Fruit fly (Drosophila melanogaster): ENCODE data around the gene Cyp4s3.

The Cyp4s3 gene

DNA sequence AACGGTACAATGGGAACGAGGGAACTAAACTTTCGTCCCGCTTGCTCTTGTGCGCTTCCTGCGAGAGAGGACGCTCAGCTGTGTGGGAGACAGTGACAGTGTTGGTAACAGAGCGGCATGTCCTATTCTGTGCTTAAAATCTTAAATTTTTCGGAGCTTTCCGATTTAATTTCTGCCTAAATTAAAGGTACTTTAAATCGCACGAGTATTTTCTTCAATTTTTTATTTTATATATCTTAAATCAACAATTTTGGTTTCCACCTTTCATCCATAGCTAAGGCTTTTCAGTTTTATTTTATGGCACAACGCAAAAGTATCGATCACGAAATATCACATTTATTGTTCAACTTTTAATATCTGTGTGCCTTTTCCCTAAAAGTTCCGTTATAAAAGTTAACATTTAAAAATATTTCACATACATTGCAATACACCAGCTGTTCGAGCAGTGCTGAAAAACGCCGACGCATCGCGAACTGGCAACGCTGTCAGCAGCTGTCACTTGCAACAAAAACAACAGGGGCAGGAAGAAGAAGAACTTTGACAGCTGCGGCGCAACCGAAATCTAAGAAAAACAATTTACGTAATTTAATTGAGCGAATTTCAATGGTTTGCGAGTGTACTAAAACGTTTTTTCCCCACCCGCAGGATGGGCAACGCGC lies 52.8 kb downstream of the Cyp4s3 start, which contains the start of the genes hiw and ND-B18 (continued):
- TF ChIP-seq Elba2 (GFP tag; optimal IDR thresholded peaks at IDR 0.05) (no peak), nmo (GFP tag; optimal IDR thresholded peaks at IDR 0.05) (peak; percentile 35), Ptx1 (GFP tag; IDR thresholded peaks at IDR 0.05) (no peak), cato (GFP tag; optimal IDR thresholded peaks at IDR 0.05; ENCODE audit: borderline replicate concordance) (no peak), E2f1 (GFP tag; IDR thresholded peaks at IDR 0.05) (no peak), CG4328 (GFP tag; optimal IDR thresholded peaks at IDR 0.05) (no peak), cas (GFP tag; IDR thresholded peaks at IDR 0.05) (no peak), Doc2 (GFP tag; IDR thresholded peaks at IDR 0.05) (no peak), z (GFP tag; IDR thresholded peaks at IDR 0.05) (no peak), dan (GFP tag; IDR thresholded peaks at IDR 0.05) (no peak), CG13424 (tag; optimal IDR thresholded peaks at IDR 0.05) (peak; percentile 4), gt (GFP tag; IDR thresholded peaks at IDR 0.05) (no peak), CG8765 (GFP tag; IDR thresholded peaks at IDR 0.05) (no peak), CG1233 (GFP tag; optimal IDR thresholded peaks at IDR 0.05) (no peak), CG2875 (GFP tag; optimal IDR thresholded peaks at IDR 0.05) (no peak), Ada2b (GFP tag; IDR thresholded peaks at IDR 0.05) (no peak), B-H2 (GFP tag; optimal IDR thresholded peaks at IDR 0.05) (peak; percentile 43), gce (GFP tag; IDR thresholded peaks at IDR 0.05) (no peak), CG1603 (tag; optimal IDR thresholded peaks at IDR 0.05) (peak; percentile 70), H15 (GFP tag; IDR thresholded peaks at IDR 0.05) (no peak), salm (tag; optimal IDR thresholded peaks at IDR 0.05) (no peak), CG6791 (GFP tag; IDR thresholded peaks at IDR 0.05; ENCODE audit: partially characterized antibody) (peak; percentile 33; the same call in 2 of the 3 replicates), Usf (GFP tag; optimal IDR thresholded peaks at IDR 0.05) (no peak), CG11398 (GFP tag; optimal IDR thresholded peaks at IDR 0.05) (no peak), NfI (GFP tag; optimal IDR thresholded peaks at IDR 0.05) (peak; percentile 53), bcd (GFP tag; optimal IDR thresholded peaks at IDR 0.05) (no peak), phol (tag; optimal IDR thresholded peaks at IDR 0.05) (peak; percentile 37), CG7963 (GFP tag; IDR thresholded peaks at IDR 0.05; ENCODE audit: partially characterized antibody) (no peak), CG10274 (GFP tag; optimal IDR thresholded peaks at IDR 0.05) (no peak), zfh1 (GFP tag; IDR thresholded peaks at IDR 0.05) (0 out of 3 replicates have a peak, but pooled peaks have one; percentile 34), gsb (GFP tag; IDR thresholded peaks at IDR 0.05) (no peak), emc (GFP tag; optimal IDR thresholded peaks at IDR 0.05) (no peak), lmd (GFP tag; IDR thresholded peaks at IDR 0.05) (no peak), CG43689 (GFP tag; IDR thresholded peaks at IDR 0.05) (no peak), Atf3 (GFP tag; optimal IDR thresholded peaks at IDR 0.05) (no peak), NC2α (GFP tag; optimal IDR thresholded peaks at IDR 0.05) (no peak), CG4282 (GFP tag; optimal IDR thresholded peaks at IDR 0.05) (no peak), Drgx (GFP tag; IDR thresholded peaks at IDR 0.05) (no peak), eve (GFP tag; optimal IDR thresholded peaks at IDR 0.05) (no peak), CG18476 (GFP tag; optimal IDR thresholded peaks at IDR 0.05) (no peak), HLH3B (GFP tag; IDR thresholded peaks at IDR 0.05) (no peak), CG10431 (GFP tag; optimal IDR thresholded peaks at IDR 0.05) (no peak)

Data from whole organism, embryonic.